Worm (Caenorhabditis elegans) whole organism, mixed stage, embryonic: Measurements from ENCODE around the gene C49H3.6.

Experiments used
- M03D4.4 ChIP-seq: sonication (generic microtip); optimal IDR thresholded peaks from 2 replicates; lab custom pipeline; 2017; ENCODE audit warnings: mild to moderate bottlenecking, missing genetic modification characterization, missing compliant biosample characterization
- bed-3 ChIP-seq: fragments of 200-800 bp; sonication (Bioruptor generic); optimal IDR thresholded peaks from 3 replicates; lab custom pipeline; 2018; ENCODE audit warnings: mild to moderate bottlenecking, missing genetic modification characterization, moderate library complexity, missing compliant biosample characterization
- blmp-1 ChIP-seq: fragments of 150-350 bp; optimal IDR thresholded peaks from 2 replicates; lab custom pipeline; 2014; ENCODE audit warnings: missing biosample characterization, missing genetic modification characterization
- ceh-83 ChIP-seq: fragments of 200-800 bp; sonication (Bioruptor generic); optimal IDR thresholded peaks from 2 replicates; lab custom pipeline; 2018; ENCODE audit warnings: mild to moderate bottlenecking, missing genetic modification characterization, missing compliant biosample characterization
- ces-1 ChIP-seq: fragments of 150-350 bp; optimal IDR thresholded peaks from 2 replicates; lab custom pipeline; 2014; ENCODE audit warnings: missing biosample characterization, missing genetic modification reagents, missing genetic modification characterization
- cnd-1 ChIP-seq: fragments of 200-800 bp; sonication (Bioruptor generic); optimal IDR thresholded peaks from 2 replicates; lab custom pipeline; 2018; ENCODE audit warnings: mild to moderate bottlenecking, missing genetic modification characterization, missing compliant biosample characterization
- drap-1 ChIP-seq: fragments of 200-800 bp; sonication (Bioruptor generic); optimal IDR thresholded peaks from 3 replicates; lab custom pipeline; 2018; ENCODE audit warnings: mild to moderate bottlenecking, missing genetic modification characterization, missing compliant biosample characterization
- elt-1 ChIP-seq: sonication (generic microtip); optimal IDR thresholded peaks from 2 replicates; lab custom pipeline; 2017; ENCODE audit warnings: missing genetic modification characterization, mild to moderate bottlenecking, missing compliant biosample characterization, antibody characterized with exemption, moderate library complexity, borderline replicate concordance; ENCODE audit not compliant: insufficient read depth
- elt-3 ChIP-seq: fragments of 150-350 bp; optimal IDR thresholded peaks from 2 replicates; lab custom pipeline; 2014; ENCODE audit warnings: missing biosample characterization, missing genetic modification characterization
- flh-1 ChIP-seq: fragments of 200-800 bp; sonication (Bioruptor generic); optimal IDR thresholded peaks from 2 replicates; lab custom pipeline; 2018; ENCODE audit warnings: mild to moderate bottlenecking, missing genetic modification characterization, moderate library complexity, missing compliant biosample characterization
- ham-2 ChIP-seq: fragments of 200-800 bp; sonication (Bioruptor generic); optimal IDR thresholded peaks from 2 replicates; lab custom pipeline; 2018; ENCODE audit warnings: mild to moderate bottlenecking, missing genetic modification characterization, missing compliant biosample characterization
- hlh-1 ChIP-seq: fragments of 150-350 bp; optimal IDR thresholded peaks from 2 replicates; lab custom pipeline; 2014; ENCODE audit warnings: missing biosample characterization, missing genetic modification reagents, missing genetic modification characterization
- lin-13 ChIP-seq: fragments of 150-350 bp; optimal IDR thresholded peaks from 2 replicates; lab custom pipeline; 2014; ENCODE audit warnings: missing biosample characterization, missing genetic modification characterization
- lin-32 ChIP-seq: fragments of 200-800 bp; sonication (Bioruptor generic); optimal IDR thresholded peaks from 2 replicates; lab custom pipeline; 2018; ENCODE audit warnings: mild to moderate bottlenecking, missing genetic modification characterization, missing compliant biosample characterization
- lsy-2 ChIP-seq: fragments of 150-350 bp; optimal IDR thresholded peaks from 2 replicates; lab custom pipeline; 2014; ENCODE audit warnings: missing biosample characterization, missing genetic modification characterization
- mep-1 ChIP-seq: fragments of 150-350 bp; optimal IDR thresholded peaks from 2 replicates; lab custom pipeline; 2017; ENCODE audit warnings: missing biosample characterization, missing genetic modification reagents, missing genetic modification characterization, inconsistent platforms
- mls-2 ChIP-seq: sonication (generic microtip); optimal IDR thresholded peaks from 2 replicates; lab custom pipeline; 2016; ENCODE audit warnings: mild to moderate bottlenecking, missing genetic modification characterization, moderate library complexity, missing compliant biosample characterization
- nhr-12 ChIP-seq: fragments of 150-350 bp; optimal IDR thresholded peaks from 2 replicates; lab custom pipeline; 2014; ENCODE audit warnings: missing biosample characterization, missing genetic modification characterization
- nhr-2 ChIP-seq: fragments of 150-350 bp; optimal IDR thresholded peaks from 2 replicates; lab custom pipeline; 2014; ENCODE audit warnings: missing biosample characterization, missing genetic modification characterization
- nhr-237 ChIP-seq: fragments of 150-350 bp; optimal IDR thresholded peaks from 2 replicates; lab custom pipeline; 2014; ENCODE audit warnings: missing biosample characterization, missing genetic modification characterization
- nhr-28 ChIP-seq: fragments of 150-350 bp; optimal IDR thresholded peaks from 2 replicates; lab custom pipeline; 2014; ENCODE audit warnings: missing biosample characterization, missing genetic modification characterization
- nhr-76 ChIP-seq: sonication (generic microtip); optimal IDR thresholded peaks from 2 replicates; lab custom pipeline; 2017; ENCODE audit warnings: missing biosample characterization, missing genetic modification characterization
- pha-4 ChIP-seq: fragments of 150-350 bp; optimal IDR thresholded peaks from 2 replicates; lab custom pipeline; 2018; ENCODE audit warnings: missing biosample characterization, missing genetic modification reagents, missing genetic modification characterization
- sem-2 ChIP-seq: fragments of 200-800 bp; sonication (Bioruptor generic); optimal IDR thresholded peaks from 2 replicates; lab custom pipeline; 2018; ENCODE audit warnings: mild to moderate bottlenecking, missing genetic modification characterization, missing compliant biosample characterization
- snpc-4 ChIP-seq: fragments of 150-350 bp; optimal IDR thresholded peaks from 2 replicates; lab custom pipeline; 2014; ENCODE audit warnings: missing biosample characterization, missing genetic modification characterization
- sptf-1 ChIP-seq: sonication (generic microtip); optimal IDR thresholded peaks from 2 replicates; lab custom pipeline; 2017; ENCODE audit warnings: mild to moderate bottlenecking, missing genetic modification characterization, moderate library complexity, missing compliant biosample characterization
- tbx-8 ChIP-seq: fragments of 200-800 bp; sonication (Bioruptor generic); optimal IDR thresholded peaks from 2 replicates; lab custom pipeline; 2018; ENCODE audit warnings: mild to moderate bottlenecking, missing genetic modification characterization, moderate library complexity, missing compliant biosample characterization
- unc-39 ChIP-seq: fragments of 150-350 bp; optimal IDR thresholded peaks from 2 replicates; lab custom pipeline; 2014; ENCODE audit warnings: missing biosample characterization, missing genetic modification characterization
- unc-62 ChIP-seq: fragments of 150-350 bp; optimal IDR thresholded peaks from 2 replicates; lab custom pipeline; 2014; ENCODE audit warnings: missing biosample characterization, missing genetic modification reagents, missing genetic modification characterization
- zip-8 ChIP-seq: fragments of 150-350 bp; optimal IDR thresholded peaks from 2 replicates; lab custom pipeline; 2014; ENCODE audit warnings: missing biosample characterization, missing genetic modification characterization
- ztf-11 ChIP-seq: fragments of 150-350 bp; optimal IDR thresholded peaks from 2 replicates; lab custom pipeline; 2014; ENCODE audit warnings: missing biosample characterization, missing genetic modification characterization

The C49H3.6 gene

DNA sequence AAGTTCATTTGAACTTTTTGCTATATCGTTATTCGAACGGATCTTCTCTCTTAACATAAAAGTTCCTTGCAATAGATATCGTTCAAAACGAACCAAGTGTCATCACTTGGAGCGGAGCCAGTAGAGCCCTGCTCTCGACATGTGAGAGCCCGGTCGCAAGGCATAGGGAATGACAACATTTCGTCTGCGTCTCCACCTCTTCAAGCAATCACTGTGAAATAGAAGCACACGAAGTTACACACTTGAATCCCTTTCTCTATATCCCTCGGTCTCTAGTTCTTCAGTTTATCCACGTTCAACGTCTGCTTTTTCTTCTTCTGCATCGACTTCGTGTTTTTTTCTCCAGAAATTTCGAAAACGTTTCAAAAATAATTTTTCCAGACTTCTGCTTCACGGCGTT, at the start of gene C49H3.6:
C49H3.6 (plus strand) TSS at position 380 of the 400 bp plus-strand sequence.
- TF ChIP-seq lsy-2, result no peak
- no peak for TF ChIP-seq snpc-4 (tag; lab: Kevin White, UChicago)
- no peak for TF ChIP-seq ceh-83
- TF ChIP-seq lin-13 (tag; lab: Kevin White, UChicago), result no peak
- TF ChIP-seq ces-1 (GFP tag; lab: Kevin White, UChicago), result peak; percentile 52
- TF ChIP-seq tbx-8 (GFP tag; lab: Kevin White, UChicago), result no peak
- no peak for TF ChIP-seq unc-62 (GFP tag; lab: Kevin White, UChicago)
- TF ChIP-seq hlh-1 (tag; lab: Kevin White, UChicago), result peak; percentile 30
- no peak for TF ChIP-seq nhr-237 (tag; lab: Kevin White, UChicago)

- no peak for TF ChIP-seq M03D4.4
- no peak for TF ChIP-seq nhr-28 (tag; lab: Kevin White, UChicago)
- no peak for TF ChIP-seq hlh-1 (tag; lab: Kevin White, UChicago)
- TF ChIP-seq cnd-1, result no peak
- TF ChIP-seq pha-4 (tag; lab: Kevin White, UChicago), result no peak
- no peak for TF ChIP-seq nhr-2
- TF ChIP-seq nhr-12 (tag; lab: Kevin White, UChicago), result no peak
- TF ChIP-seq sem-2 (GFP tag; lab: Kevin White, UChicago), result no peak
- no peak for TF ChIP-seq elt-1 (tag; lab: Kevin White, UChicago)
- no peak for TF ChIP-seq mls-2 (tag; lab: Kevin White, UChicago)
- no peak for TF ChIP-seq lin-13 (tag; lab: Kevin White, UChicago)
- TF ChIP-seq ceh-83, result no peak
- no peak for TF ChIP-seq ham-2
Measured at ce11 chrIV:7868607-7869006, 34.9 kb upstream of the C49H3.6 start, which contains the start of gene flp-10. Gene flp-10, plus strand, starts transcription at chrIV:7868907.

DNA sequence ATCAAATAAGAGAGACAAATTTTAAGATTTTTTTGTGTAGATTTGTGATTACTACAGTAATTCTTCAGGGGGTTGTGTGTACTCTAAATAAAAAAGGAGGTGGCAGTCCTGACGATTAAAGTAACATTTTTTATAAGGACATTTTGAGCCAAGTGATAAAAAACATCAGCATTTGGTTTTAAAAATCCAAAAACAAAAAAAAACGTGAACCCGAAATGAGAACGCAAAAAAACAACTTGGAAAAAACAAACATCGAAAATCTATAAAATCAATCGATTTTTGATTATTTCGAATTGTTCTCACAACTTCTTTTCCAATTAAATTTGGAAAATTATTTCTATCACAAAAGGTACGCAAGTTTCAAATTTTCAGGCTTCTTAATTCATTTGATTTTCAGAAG, 33.1 kb upstream of the C49H3.6 start, which contains the start of gene T06C10.3:
T06C10.3 (plus strand) TSS at position 301 of the 400 bp plus-strand sequence.
- TF ChIP-seq sptf-1, result no peak
- TF ChIP-seq, all 35 proteins: peak for 0

- TF ChIP-seq drap-1 (GFP tag; lab: Kevin White, UChicago) (no peak), lin-32 (GFP tag; lab: Kevin White, UChicago) (no peak), blmp-1 (no peak), unc-62 (GFP tag; lab: Kevin White, UChicago) (no peak), mls-2 (tag; lab: Kevin White, UChicago) (no peak), tbx-8 (GFP tag; lab: Kevin White, UChicago) (no peak), pha-4 (tag; lab: Kevin White, UChicago) (no peak), nhr-237 (tag; lab: Kevin White, UChicago) (no peak), mep-1 (no peak), flh-1 (GFP tag; lab: Kevin White, UChicago) (no peak), nhr-28 (tag; lab: Kevin White, UChicago) (no peak), nhr-76 (no peak)
Measured at ce11 chrIV:7877255-7877654, 26.3 kb upstream of the C49H3.6 start.

DNA sequence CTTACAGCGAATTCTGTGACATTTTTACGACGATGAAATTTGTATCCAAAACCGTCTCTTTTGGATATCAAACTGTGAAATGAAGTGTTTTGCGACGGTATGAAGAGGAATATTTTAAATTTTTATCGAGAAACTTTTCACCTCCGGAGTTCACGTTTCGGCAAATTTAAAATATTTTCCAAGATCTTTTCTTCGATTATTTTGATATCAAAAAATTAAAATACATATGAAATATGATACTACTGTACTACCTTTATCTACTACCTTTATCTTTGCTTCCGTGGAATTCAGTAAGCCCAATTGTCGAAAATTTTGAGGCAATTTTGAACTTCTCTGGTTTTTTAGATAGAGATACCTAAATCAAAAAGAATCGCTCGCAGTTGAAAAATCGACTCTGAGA, 25.8 kb upstream of the C49H3.6 start, which contains the start of gene kin-26:
kin-26 (minus strand) TSS at position 101 of the 400 bp plus-strand sequence.
- no peak for TF ChIP-seq flh-1 (GFP tag; lab: Kevin White, UChicago)
- no peak for TF ChIP-seq ztf-11
- TF ChIP-seq lin-32 (GFP tag; lab: Kevin White, UChicago), result no peak
- no peak for TF ChIP-seq zip-8 (tag; lab: Kevin White, UChicago)
- no peak for TF ChIP-seq unc-39 (tag; lab: Kevin White, UChicago)
- TF ChIP-seq sem-2 (GFP tag; lab: Kevin White, UChicago), result no peak
- no peak for TF ChIP-seq bed-3
- TF ChIP-seq elt-1 (tag; lab: Kevin White, UChicago), result no peak
- TF ChIP-seq ham-2, result no peak
- no peak for TF ChIP-seq M03D4.4
- TF ChIP-seq lin-13 (tag; lab: Kevin White, UChicago), result no peak
- TF ChIP-seq elt-3 (tag; lab: Kevin White, UChicago), result no peak
- TF ChIP-seq sptf-1, result no peak
- TF ChIP-seq drap-1 (GFP tag; lab: Kevin White, UChicago), result no peak
- no peak for TF ChIP-seq nhr-237 (tag; lab: Kevin White, UChicago)
- no peak for TF ChIP-seq cnd-1
- TF ChIP-seq pha-4 (tag; lab: Kevin White, UChicago), result no peak
- no peak for TF ChIP-seq nhr-12 (tag; lab: Kevin White, UChicago)
- no peak for TF ChIP-seq lsy-2
